Fruit fly (Drosophila melanogaster): Measurements from ENCODE around the gene CG10026.
A peak's percentile ranks its signal among the peaks of the same experiment; 100 is the strongest.

CG10026 gene

DNA sequence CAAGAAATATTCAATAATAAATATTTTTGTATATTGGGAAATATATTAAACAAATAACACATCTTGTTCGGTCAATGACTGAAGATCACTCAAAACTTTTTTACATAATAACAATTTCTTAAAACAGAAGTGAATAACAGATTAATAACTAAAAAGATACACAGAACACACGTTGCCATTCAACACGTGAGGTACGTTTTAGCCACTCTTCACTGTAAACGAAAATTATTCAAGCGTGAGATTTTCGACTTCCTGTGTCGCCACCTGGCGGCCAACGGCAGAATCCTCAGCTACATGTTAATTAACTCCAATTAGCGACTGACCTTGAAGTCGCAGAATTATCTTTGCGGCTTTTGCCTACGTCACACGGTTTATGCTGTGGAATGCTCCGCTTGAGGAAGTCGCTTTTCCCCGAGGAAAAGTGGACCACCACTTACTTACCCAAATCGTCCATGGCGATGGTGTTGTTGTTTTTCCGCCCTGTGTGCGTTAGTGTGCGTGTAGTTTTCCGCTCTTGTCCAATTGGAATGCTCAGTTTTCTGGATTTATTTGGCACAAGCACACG is 28.2 kb upstream of the CG10026 start (continued):
- TF ChIP-seq dan (GFP tag; IDR thresholded peaks at IDR 0.05): no peak
- peak; percentile 74 for TF ChIP-seq CG31441 (GFP tag; IDR thresholded peaks at IDR 0.05)
- TF ChIP-seq CG34422 (GFP tag; IDR thresholded peaks at IDR 0.05): peak; percentile 55; the same call in 2 of the 3 replicates
- 0 out of 2 replicates have a peak, but pooled peaks have one; percentile 8 for TF ChIP-seq Lim3 (GFP tag; IDR thresholded peaks at IDR 0.05)
- peak; percentile 38 for TF ChIP-seq fu2 (GFP tag; optimal IDR thresholded peaks at IDR 0.05)
- TF ChIP-seq CG12659 (GFP tag; optimal IDR thresholded peaks at IDR 0.05): peak; percentile 59
- no peak for TF ChIP-seq Stat92E (GFP tag; optimal IDR thresholded peaks at IDR 0.05)
- TF ChIP-seq CG2129 (GFP tag; IDR thresholded peaks at IDR 0.05; ENCODE audit: partially characterized antibody): no peak
- TF ChIP-seq Doc3 (GFP tag; IDR thresholded peaks at IDR 0.05; ENCODE audit: partially characterized antibody): no peak
- TF ChIP-seq MBD-R2 (GFP tag; IDR thresholded peaks at IDR 0.05): peak; percentile 43; the same call in 1 of the 2 replicates
- TF ChIP-seq sens-2 (GFP tag; IDR thresholded peaks at IDR 0.05): peak; percentile 66; the same call in 1 of the 2 replicates
- peak; percentile 59 for TF ChIP-seq CG1603 (tag; optimal IDR thresholded peaks at IDR 0.05)
- peak; percentile 51 for TF ChIP-seq CG11085 (GFP tag; IDR thresholded peaks at IDR 0.05)
- peak; percentile 73 for TF ChIP-seq lmd (GFP tag; IDR thresholded peaks at IDR 0.05)
- peak; percentile 15 for TF ChIP-seq Dad (GFP tag; optimal IDR thresholded peaks at IDR 0.05)
- no peak for TF ChIP-seq Dll (GFP tag; IDR thresholded peaks at IDR 0.05; ENCODE audit: partially characterized antibody)
- no peak for TF ChIP-seq disco-r (GFP tag; optimal IDR thresholded peaks at IDR 0.05)
- peak; percentile 2 for TF ChIP-seq TFAM (GFP tag; optimal IDR thresholded peaks at IDR 0.05)
- peak; percentile 45 for TF ChIP-seq Dip3 (GFP tag; optimal IDR thresholded peaks at IDR 0.05)
- TF ChIP-seq Poxn (GFP tag; IDR thresholded peaks at IDR 0.05): peak; percentile 16; the same call in 1 of the 2 replicates
- TF ChIP-seq cad (GFP tag; optimal IDR thresholded peaks at IDR 0.05): no peak
- no peak for TF ChIP-seq HmgZ (tag; optimal IDR thresholded peaks at IDR 0.05)
- TF ChIP-seq Dbx (GFP tag; IDR thresholded peaks at IDR 0.05): peak; percentile 43; the same call in 2 of the 3 replicates
- TF ChIP-seq ken (GFP tag; IDR thresholded peaks at IDR 0.05): peak; percentile 51; the same call in 1 of the 3 replicates
- peak; percentile 35 for TF ChIP-seq CG10654 (GFP tag; optimal IDR thresholded peaks at IDR 0.05)
- no peak for TF ChIP-seq NC2β (GFP tag; optimal IDR thresholded peaks at IDR 0.05)
- no peak for TF ChIP-seq Hand (GFP tag; optimal IDR thresholded peaks at IDR 0.05)
- 0 out of 3 replicates have a peak, but pooled peaks have one; percentile 32 for TF ChIP-seq so (GFP tag; IDR thresholded peaks at IDR 0.05)
- TF ChIP-seq Blimp-1 (GFP tag; optimal IDR thresholded peaks at IDR 0.05): peak; percentile 66
- TF ChIP-seq CG15011 (GFP tag; optimal IDR thresholded peaks at IDR 0.05): peak; percentile 49
- TF ChIP-seq CG9932 (GFP tag; IDR thresholded peaks at IDR 0.05): peak; percentile 67
- peak; percentile 71 for TF ChIP-seq CG6254 (GFP tag; optimal IDR thresholded peaks at IDR 0.05)
- TF ChIP-seq pita (GFP tag; optimal IDR thresholded peaks at IDR 0.05): no peak
- TF ChIP-seq CHES-1-like (GFP tag; optimal IDR thresholded peaks at IDR 0.05): peak; percentile 29
- peak; percentile 71 for TF ChIP-seq onecut (GFP tag; IDR thresholded peaks at IDR 0.05)
- TF ChIP-seq bsh (GFP tag; optimal IDR thresholded peaks at IDR 0.05): peak in 1 of 2 experiments; percentile 73
- peak; percentile 38 for TF ChIP-seq D19B (GFP tag; optimal IDR thresholded peaks at IDR 0.05)
- TF ChIP-seq Usf (GFP tag; optimal IDR thresholded peaks at IDR 0.05): peak; percentile 39
- no peak for TF ChIP-seq prd (optimal IDR thresholded peaks at IDR 0.05)
- TF ChIP-seq prd (GFP tag; IDR thresholded peaks at IDR 0.05): peak; percentile 77
- peak; percentile 66 for TF ChIP-seq CG8924 (tag; optimal IDR thresholded peaks at IDR 0.05)
- TF ChIP-seq B-H2 (GFP tag; optimal IDR thresholded peaks at IDR 0.05): no peak
- TF ChIP-seq CG33213 (GFP tag; optimal IDR thresholded peaks at IDR 0.05): peak; percentile 50
- TF ChIP-seq CG15696 (tag; optimal IDR thresholded peaks at IDR 0.05): peak; percentile 60
- TF ChIP-seq Awh (GFP tag; IDR thresholded peaks at IDR 0.05): peak; percentile 81
- peak; percentile 31 for TF ChIP-seq YL-1 (GFP tag; optimal IDR thresholded peaks at IDR 0.05)
- peak; percentile 75 for TF ChIP-seq Xrp1 (GFP tag; IDR thresholded peaks at IDR 0.05)
- TF ChIP-seq CG15514 (GFP tag; optimal IDR thresholded peaks at IDR 0.05): peak; percentile 47
- no peak for TF ChIP-seq ERR (GFP tag; optimal IDR thresholded peaks at IDR 0.05)
- peak; percentile 70 for TF ChIP-seq ara (GFP tag; IDR thresholded peaks at IDR 0.05)
